Fruit fly (Drosophila melanogaster): ENCODE results near the gene PLCXD.

- TF ChIP-seq psq (optimal IDR thresholded peaks at IDR 0.05) (no peak), pan (optimal IDR thresholded peaks at IDR 0.05) (no peak)
Observed at dm6 chr2L:12053365-12053764, 4.1 kb downstream of the PLCXD start.
